Worm (Caenorhabditis elegans): ENCODE data around the gene emc-5.

DNA sequence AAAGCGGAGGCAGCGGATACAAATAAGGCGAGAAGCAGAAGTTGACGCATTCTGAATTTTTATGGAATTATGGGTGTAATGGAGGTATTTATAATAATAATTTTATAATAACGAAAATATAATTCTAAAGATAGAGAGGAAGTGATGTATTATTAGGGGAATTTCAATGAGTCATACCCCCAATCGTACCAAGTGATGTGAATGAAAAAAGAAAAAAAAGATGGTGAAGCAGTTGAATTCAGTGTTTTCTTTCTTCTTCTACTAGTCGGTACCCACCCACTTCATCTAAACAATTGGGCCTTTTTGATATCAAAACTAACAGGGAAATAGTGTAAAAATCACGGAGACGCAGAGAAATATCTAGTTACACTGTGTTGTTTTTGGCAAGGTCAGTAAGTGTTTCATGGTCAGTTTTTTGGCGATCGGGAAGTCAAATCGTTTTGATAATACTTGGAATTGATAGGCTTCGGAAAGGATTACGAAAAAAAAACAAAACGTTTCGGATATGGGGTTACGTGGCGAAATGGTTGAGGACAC is 9.8 kb upstream of the emc-5 start, which contains the start of gene ttr-18:
- TF ChIP-seq ahr-1 (tag; optimal IDR thresholded peaks at IDR 0.05) (no peak), ceh-9 (tag; optimal IDR thresholded peaks at IDR 0.05) (no peak), ceh-45 (GFP tag; IDR thresholded peaks at IDR 0.05) (no peak), elt-2 (tag; optimal IDR thresholded peaks at IDR 0.05) (no peak), pag-3 (tag; optimal IDR thresholded peaks at IDR 0.05; ENCODE audit: borderline replicate concordance) (no peak), nfya-1 (tag; optimal IDR thresholded peaks at IDR 0.05) (no peak)
